Fruit fly (Drosophila melanogaster) Kc167 (cell line): ENCODE measurements around the gene CG5160.

ENCODE experiments used
- Myc ChIP-seq: fragments of >200 bp; optimal IDR thresholded peaks from 2 replicates; lab custom pipeline; 2017; ENCODE audit warnings: missing external identifiers
- Sin3A ChIP-seq: fragments of >200 bp; optimal IDR thresholded peaks from 2 replicates; lab custom pipeline; 2018; ENCODE audit warnings: missing external identifiers
- h ChIP-seq: fragments of >200 bp; optimal IDR thresholded peaks from 3 replicates; lab custom pipeline; 2018; ENCODE audit warnings: missing external identifiers
- insv ChIP-seq: fragments of >200 bp; optimal IDR thresholded peaks from 3 replicates; lab custom pipeline; 2018; ENCODE audit warnings: missing external identifiers
- psq ChIP-seq: fragments of >200 bp; optimal IDR thresholded peaks from 2 replicates; lab custom pipeline; 2017; ENCODE audit warnings: missing external identifiers
- ttk ChIP-seq: sonication (Bioruptor generic); optimal IDR thresholded peaks from 2 replicates; lab custom pipeline; 2017; ENCODE audit warnings: missing external identifiers

The CG5160 gene

DNA sequence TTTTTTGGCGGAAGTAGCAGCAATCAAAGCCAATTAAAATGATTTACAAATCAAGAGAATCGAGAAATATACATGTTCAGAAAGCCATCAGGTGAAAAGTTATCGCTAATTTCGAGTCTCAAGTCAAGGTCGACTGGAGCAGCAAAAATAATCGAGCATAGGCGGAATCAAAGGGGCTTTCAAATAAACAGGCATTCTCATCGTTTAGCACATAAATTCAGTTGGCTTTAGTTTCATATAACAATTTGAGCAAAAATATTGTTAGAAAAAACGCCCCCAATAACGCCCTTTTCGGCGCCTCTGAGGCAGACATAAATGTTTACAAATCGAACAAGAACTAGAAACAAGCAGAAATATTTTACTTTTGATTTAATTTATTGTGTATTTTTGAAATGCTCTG, 804 bp downstream of the CG5160 start:
- no peak for TF ChIP-seq Myc (lab: Kevin White, UChicago)
- no peak for TF ChIP-seq insv (lab: Kevin White, UChicago)
- TF ChIP-seq psq (lab: Kevin White, UChicago): no peak
- TF ChIP-seq ttk: no peak
- TF ChIP-seq Sin3A: no peak
- no peak for TF ChIP-seq h (lab: Kevin White, UChicago)

- TF ChIP-seq h (lab: Kevin White, UChicago): no peak
- no peak for TF ChIP-seq Myc (lab: Kevin White, UChicago)
- TF ChIP-seq ttk: no peak
- no peak for TF ChIP-seq Sin3A
- TF ChIP-seq insv (lab: Kevin White, UChicago): no peak
- TF ChIP-seq psq (lab: Kevin White, UChicago): no peak
These were observed 1.6 kb downstream of the CG5160 start for dm6 chr2L:7396962-7397361.

- TF ChIP-seq psq (lab: Kevin White, UChicago): no peak
- TF ChIP-seq insv (lab: Kevin White, UChicago): no peak
- no peak for TF ChIP-seq Myc (lab: Kevin White, UChicago)
- no peak for TF ChIP-seq h (lab: Kevin White, UChicago)
- TF ChIP-seq ttk: no peak
- no peak for TF ChIP-seq Sin3A
These were observed 2.7 kb downstream of the CG5160 start for dm6 chr2L:7395813-7396212.

- TF ChIP-seq Myc (lab: Kevin White, UChicago) (no peak), Sin3A (no peak)
These were observed 10.6 kb downstream of the CG5160 start, which contains the start of the genes CG5149 and gudu for dm6 chr2L:7387813-7388558. TSS of gene CG5149 (minus strand) at chr2L:7388253. TSS of gene gudu (plus strand) at chr2L:7388508.

DNA sequence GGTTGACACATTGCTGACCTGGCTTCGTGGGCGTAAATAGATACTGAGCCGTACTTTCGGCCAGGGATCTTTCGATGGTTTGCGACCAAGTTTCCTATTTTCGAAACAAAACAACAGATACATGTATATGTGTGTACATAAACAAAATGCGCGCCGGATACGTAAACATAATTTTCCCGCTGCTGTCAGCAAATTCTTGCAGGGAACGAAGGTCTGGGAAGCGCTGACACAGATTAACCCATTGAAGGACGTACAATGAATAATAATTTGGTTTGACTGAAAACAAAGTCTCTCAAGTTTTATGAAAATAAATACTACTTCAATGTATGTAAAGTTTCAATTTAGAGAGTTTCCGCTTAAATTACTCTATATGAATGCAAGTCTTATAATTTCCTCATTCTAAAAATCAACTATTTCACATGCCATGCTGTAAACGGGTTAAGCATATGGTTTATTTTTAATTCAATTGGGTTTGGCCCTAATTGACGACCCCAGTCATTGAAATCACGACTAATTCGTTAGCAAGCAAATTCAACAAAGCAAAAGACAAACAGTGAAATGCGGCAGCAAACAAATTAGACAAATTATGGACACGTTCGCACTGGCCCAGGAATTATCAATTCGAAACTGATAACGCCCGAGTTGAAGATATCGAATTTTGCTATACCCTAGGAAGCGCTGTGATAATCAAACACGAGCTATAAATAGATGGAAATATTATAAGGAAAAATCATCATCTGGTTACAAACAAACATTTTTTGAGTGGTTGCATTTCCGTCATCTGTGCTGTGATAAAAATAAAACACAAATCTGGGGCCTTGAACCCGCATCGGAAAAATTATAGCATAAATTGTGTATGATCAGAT, 11.8 kb downstream of the CG5160 start:
- TF ChIP-seq psq (lab: Kevin White, UChicago) (no peak), Sin3A (no peak), h (lab: Kevin White, UChicago) (no peak), Myc (lab: Kevin White, UChicago) (no peak), insv (lab: Kevin White, UChicago) (no peak), ttk (no peak)

DNA sequence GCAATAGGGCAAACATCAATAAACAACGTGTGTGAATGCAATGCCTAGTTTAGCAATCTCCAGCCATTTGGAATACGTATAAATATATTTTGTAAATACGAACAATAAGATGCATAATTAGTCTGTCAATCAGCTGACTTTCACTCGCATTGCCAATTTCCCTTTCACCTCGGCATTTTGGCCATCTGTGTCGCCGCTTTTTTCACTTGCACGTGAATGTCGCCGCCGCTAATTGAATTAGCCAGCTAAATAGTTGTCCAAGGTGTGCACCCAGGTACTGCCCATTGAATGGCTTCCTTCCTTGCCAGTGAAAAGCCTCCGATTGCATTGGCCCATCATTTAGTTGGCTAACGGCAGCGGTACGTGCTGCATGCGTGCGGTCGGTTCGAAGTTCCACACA, 21.1 kb downstream of the CG5160 start, which contains the start of gene ninaC:
Gene ninaC, plus strand, starts transcription at position 301 of the 400 bp plus-strand sequence.
- no peak for TF ChIP-seq psq (lab: Kevin White, UChicago)
- TF ChIP-seq insv (lab: Kevin White, UChicago): no peak
- no peak for TF ChIP-seq ttk
- TF ChIP-seq Sin3A: no peak
- TF ChIP-seq h (lab: Kevin White, UChicago): no peak

DNA sequence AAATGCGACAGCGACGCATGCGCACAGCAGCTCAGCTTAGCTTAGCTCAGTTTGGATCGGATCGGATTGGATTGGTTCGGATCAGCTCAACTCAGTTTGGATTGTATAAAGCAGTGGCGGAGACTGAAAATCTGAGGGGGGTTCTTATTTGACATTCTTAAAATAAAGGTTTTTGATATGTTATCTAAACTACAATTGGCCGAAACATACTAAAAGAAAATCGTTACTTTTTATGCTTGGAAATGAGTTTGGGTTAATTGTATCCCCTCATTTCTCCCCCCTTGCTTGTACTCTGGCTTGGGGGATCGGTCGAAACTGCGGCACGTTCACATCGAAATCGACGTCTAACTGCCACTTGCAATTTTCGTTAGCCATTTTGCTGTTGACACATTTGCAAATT, 22.4 kb downstream of the CG5160 start:
- no peak for TF ChIP-seq Myc (lab: Kevin White, UChicago)
- TF ChIP-seq h (lab: Kevin White, UChicago): no peak
- TF ChIP-seq ttk: no peak
- no peak for TF ChIP-seq insv (lab: Kevin White, UChicago)
- TF ChIP-seq psq (lab: Kevin White, UChicago): no peak
- no peak for TF ChIP-seq Sin3A

- TF ChIP-seq Myc (lab: Kevin White, UChicago) (no peak), psq (lab: Kevin White, UChicago) (no peak), h (lab: Kevin White, UChicago) (no peak), insv (lab: Kevin White, UChicago) (no peak), Sin3A (no peak), ttk (no peak)
These were observed 35.5 kb downstream of the CG5160 start, which contains the start of gene Wnt10 for dm6 chr2L:7363079-7363478. TSS of gene Wnt10 (plus strand) at chr2L:7363379.

DNA sequence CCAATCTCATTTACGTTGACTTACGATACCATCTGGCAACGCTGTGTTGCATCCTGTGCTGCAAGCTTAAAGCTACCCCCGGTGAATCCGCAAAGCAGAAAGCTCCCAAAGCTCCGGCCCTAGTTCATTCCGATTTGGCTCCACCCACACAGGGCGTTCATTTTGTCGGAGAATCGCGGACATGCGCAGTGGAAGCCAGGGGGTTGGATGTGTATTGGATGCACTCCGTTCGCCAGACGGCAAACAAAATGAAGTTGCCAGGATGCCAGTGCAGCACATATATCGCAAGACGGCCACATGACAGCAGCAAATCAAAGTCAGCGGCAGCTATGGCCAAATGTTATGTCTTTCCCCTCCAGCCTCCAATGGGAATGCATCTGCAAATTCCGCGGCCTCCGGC, 39.8 kb downstream of the CG5160 start:
- no peak for TF ChIP-seq insv (lab: Kevin White, UChicago)
- no peak for TF ChIP-seq h (lab: Kevin White, UChicago)
- TF ChIP-seq psq (lab: Kevin White, UChicago): no peak
- TF ChIP-seq Myc (lab: Kevin White, UChicago): no peak
- TF ChIP-seq Sin3A: no peak

dm6 chr2L:7358008-7358582, 40.5 kb downstream of the CG5160 start:
- TF ChIP-seq Myc (lab: Kevin White, UChicago): no peak
- no peak for TF ChIP-seq ttk
- TF ChIP-seq Sin3A: no peak
- no peak for TF ChIP-seq h (lab: Kevin White, UChicago)
- no peak for TF ChIP-seq insv (lab: Kevin White, UChicago)
- TF ChIP-seq psq (lab: Kevin White, UChicago): no peak

DNA sequence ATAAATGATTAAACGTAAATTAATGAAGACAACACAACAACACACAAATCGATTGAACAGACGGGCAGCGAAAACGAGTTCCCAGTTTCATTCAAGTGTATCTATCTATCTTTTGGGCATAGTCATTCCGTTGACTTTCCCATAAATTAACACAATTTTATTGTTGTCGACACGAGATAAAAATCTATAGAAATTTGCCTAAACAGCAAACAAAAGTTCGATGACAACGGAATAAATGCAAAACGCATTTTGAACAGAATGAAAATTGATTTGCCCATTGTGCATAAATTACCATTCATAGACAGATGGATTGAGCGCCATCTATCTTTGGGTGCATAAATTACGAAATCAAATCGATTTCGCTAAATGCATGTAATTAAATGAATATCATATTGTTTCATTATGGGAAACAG, 45.8 kb downstream of the CG5160 start:
- TF ChIP-seq Myc (lab: Kevin White, UChicago) (no peak), psq (lab: Kevin White, UChicago) (no peak), Sin3A (no peak), insv (lab: Kevin White, UChicago) (no peak), ttk (no peak), h (lab: Kevin White, UChicago) (no peak)
